Worm (Caenorhabditis elegans) whole organism, L2 larva: ENCODE measurements around the gene gad-1.

ENCODE experiments used
- C34F6.9 ChIP-seq: fragments of 150-350 bp; optimal IDR thresholded peaks from 2 replicates; lab custom pipeline; 2014; ENCODE audit warnings: missing biosample characterization, missing genetic modification characterization
- F13H6.1 ChIP-seq: sonication (generic microtip); optimal IDR thresholded peaks from 2 replicates; lab custom pipeline; 2016; ENCODE audit warnings: missing genetic modification characterization, missing compliant biosample characterization
- R02D3.7 ChIP-seq: fragments of 150-350 bp; optimal IDR thresholded peaks from 2 replicates; lab custom pipeline; 2014; ENCODE audit warnings: missing biosample characterization, missing genetic modification characterization
- Y55F3AM.14 ChIP-seq: fragments of 200-800 bp; sonication (Bioruptor generic); optimal IDR thresholded peaks from 2 replicates; lab custom pipeline; 2018; ENCODE audit warnings: mild to moderate bottlenecking, missing genetic modification characterization, missing compliant biosample characterization
- aly-2 ChIP-seq: fragments of 150-350 bp; optimal IDR thresholded peaks from 2 replicates; lab custom pipeline; 2014; ENCODE audit warnings: missing biosample characterization, missing genetic modification characterization
- blmp-1 ChIP-seq: sonication (generic microtip); optimal IDR thresholded peaks from 2 replicates; lab custom pipeline; 2017; ENCODE audit warnings: missing genetic modification characterization, mild to moderate bottlenecking, missing compliant biosample characterization, antibody characterized with exemption, moderate library complexity; ENCODE audit not compliant: insufficient read depth
- crh-2 ChIP-seq: sonication (generic microtip); optimal IDR thresholded peaks from 2 replicates; lab custom pipeline; 2017; ENCODE audit warnings: missing biosample characterization, missing genetic modification characterization
- egl-27 ChIP-seq: sonication (generic microtip); optimal IDR thresholded peaks from 3 replicates; lab custom pipeline; 2017; ENCODE audit warnings: missing biosample characterization, missing genetic modification reagents, missing genetic modification characterization
- elt-1 ChIP-seq: fragments of 150-350 bp; optimal IDR thresholded peaks from 2 replicates; lab custom pipeline; 2014; ENCODE audit warnings: missing biosample characterization, missing genetic modification characterization
- elt-3 ChIP-seq: sonication (generic microtip); optimal IDR thresholded peaks from 2 replicates; lab custom pipeline; 2017; ENCODE audit warnings: missing biosample characterization, missing genetic modification characterization
- fos-1 ChIP-seq: fragments of 150-350 bp; optimal IDR thresholded peaks from 2 replicates; lab custom pipeline; 2014; ENCODE audit warnings: missing biosample characterization, missing genetic modification characterization
- gmeb-1 ChIP-seq: fragments of 150-350 bp; optimal IDR thresholded peaks from 2 replicates; lab custom pipeline; 2014; ENCODE audit warnings: missing biosample characterization, missing genetic modification characterization
- lin-11 ChIP-seq: fragments of 150-350 bp; sonication (generic microtip); optimal IDR thresholded peaks from 2 replicates; lab custom pipeline; 2014; ENCODE audit warnings: missing biosample characterization, missing genetic modification characterization, inconsistent platforms, mixed read lengths
- lin-13 ChIP-seq: fragments of 150-350 bp; optimal IDR thresholded peaks from 2 replicates; lab custom pipeline; 2014; ENCODE audit warnings: missing biosample characterization, missing genetic modification reagents, missing genetic modification characterization
- lsy-2 ChIP-seq, 2 experiments: fragments of 150-350 bp in 1 of 2; sonication (generic microtip) in 1 of 2; optimal IDR thresholded peaks; 2 replicates each; lab custom pipeline; 2014 to 2017; ENCODE audit warnings: missing biosample characterization in 2 of 2, missing genetic modification characterization in 2 of 2
- mbf-1 ChIP-seq: sonication (generic microtip); optimal IDR thresholded peaks from 2 replicates; lab custom pipeline; 2017; ENCODE audit warnings: missing biosample characterization, missing genetic modification characterization
- mdl-1 ChIP-seq, 2 experiments: fragments of 150-350 bp in 1 of 2; sonication (generic microtip) in 1 of 2; optimal IDR thresholded peaks; 2 replicates each; lab custom pipeline; 2017; ENCODE audit warnings: missing biosample characterization in 2 of 2, missing genetic modification characterization in 2 of 2
- nhr-10 ChIP-seq: sonication (generic microtip); optimal IDR thresholded peaks from 2 replicates; lab custom pipeline; 2017; ENCODE audit warnings: missing biosample characterization, missing genetic modification characterization
- nhr-11 ChIP-seq: fragments of 150-350 bp; optimal IDR thresholded peaks from 2 replicates; lab custom pipeline; 2014; ENCODE audit warnings: missing biosample characterization, missing genetic modification characterization
- nhr-12 ChIP-seq: fragments of 150-350 bp; optimal IDR thresholded peaks from 2 replicates; lab custom pipeline; 2014; ENCODE audit warnings: missing biosample characterization, missing genetic modification characterization
- nhr-129 ChIP-seq: fragments of 150-350 bp; optimal IDR thresholded peaks from 2 replicates; lab custom pipeline; 2014; ENCODE audit warnings: missing biosample characterization, missing genetic modification characterization
- nhr-21 ChIP-seq: fragments of 150-350 bp; optimal IDR thresholded peaks from 2 replicates; lab custom pipeline; 2014; ENCODE audit warnings: missing biosample characterization, missing genetic modification characterization
- nhr-23 ChIP-seq: fragments of 150-350 bp; optimal IDR thresholded peaks from 2 replicates; lab custom pipeline; 2014; ENCODE audit warnings: missing biosample characterization, missing genetic modification reagents, missing genetic modification characterization
- nhr-25 ChIP-seq: fragments of 150-350 bp; sonication (generic microtip); optimal IDR thresholded peaks from 3 replicates; lab custom pipeline; 2014; ENCODE audit warnings: missing biosample characterization, missing genetic modification characterization
- nhr-77 ChIP-seq: fragments of 150-350 bp; optimal IDR thresholded peaks from 2 replicates; lab custom pipeline; 2014; ENCODE audit warnings: missing biosample characterization, missing genetic modification characterization
- sem-4 ChIP-seq: fragments of 150-350 bp; optimal IDR thresholded peaks from 2 replicates; lab custom pipeline; 2014; ENCODE audit warnings: missing biosample characterization, missing genetic modification reagents, missing genetic modification characterization
- skn-1 ChIP-seq: sonication (generic microtip); optimal IDR thresholded peaks from 2 replicates; lab custom pipeline; 2017; ENCODE audit warnings: missing biosample characterization, missing genetic modification characterization
- sma-9 ChIP-seq, 2 experiments: fragments of 150-350 bp in 1 of 2; sonication (generic microtip) in 1 of 2; optimal IDR thresholded peaks; 2 replicates each; lab custom pipeline; 2014 to 2016; ENCODE audit warnings: missing genetic modification characterization in 2 of 2, mild to moderate bottlenecking in 1 of 2, missing biosample characterization in 1 of 2, missing compliant biosample characterization in 1 of 2, missing genetic modification reagents in 1 of 2, moderate library complexity in 1 of 2
- snpc-4 ChIP-seq: fragments of 150-350 bp; optimal IDR thresholded peaks from 2 replicates; lab custom pipeline; 2014; ENCODE audit warnings: missing biosample characterization, missing genetic modification characterization
- unc-39 ChIP-seq: fragments of 150-350 bp; optimal IDR thresholded peaks from 2 replicates; lab custom pipeline; 2014; ENCODE audit warnings: missing biosample characterization, missing genetic modification characterization
- unc-55 ChIP-seq: fragments of 150-350 bp; sonication (generic microtip); optimal IDR thresholded peaks from 3 replicates; lab custom pipeline; 2014; ENCODE audit warnings: missing biosample characterization, missing genetic modification reagents, missing genetic modification characterization
- unc-62 ChIP-seq: fragments of 150-350 bp; optimal IDR thresholded peaks from 2 replicates; lab custom pipeline; 2014; ENCODE audit warnings: missing biosample characterization, missing genetic modification reagents, missing genetic modification characterization
- zag-1 ChIP-seq: fragments of 150-350 bp; optimal IDR thresholded peaks from 2 replicates; lab custom pipeline; 2014; ENCODE audit warnings: missing biosample characterization, missing genetic modification characterization
- ztf-11 ChIP-seq: sonication (generic microtip); optimal IDR thresholded peaks from 2 replicates; lab custom pipeline; 2017; ENCODE audit warnings: missing biosample characterization, missing genetic modification characterization
- ztf-4 ChIP-seq: fragments of 150-350 bp; optimal IDR thresholded peaks from 2 replicates; lab custom pipeline; 2014; ENCODE audit warnings: missing biosample characterization, missing genetic modification characterization

gad-1 gene

ce11 chrV:6398922-6399321 is 34.4 kb downstream of the gad-1 start:
- TF ChIP-seq Y55F3AM.14 (GFP tag; lab: Kevin White, UChicago) (no peak), nhr-25 (tag; lab: Kevin White, UChicago) (no peak), mbf-1 (tag; lab: Kevin White, UChicago) (no peak), unc-39 (no peak), nhr-77 (tag; lab: Kevin White, UChicago) (no peak), nhr-23 (tag; lab: Kevin White, UChicago) (no peak), mdl-1 (tag; optimal IDR thresholded peaks at IDR 0.05; lab: Kevin White, UChicago) (no peak), elt-1 (tag; lab: Kevin White, UChicago) (no peak), unc-62 (GFP tag; lab: Kevin White, UChicago) (no peak), fos-1 (tag; lab: Kevin White, UChicago) (peak; percentile 67), snpc-4 (no peak), nhr-10 (tag; lab: Kevin White, UChicago) (no peak), crh-2 (tag; lab: Kevin White, UChicago) (peak; percentile 3), sma-9 (GFP tag; optimal IDR thresholded peaks at IDR 0.05; lab: Kevin White, UChicago) (peak; percentile 50), sma-9 (tag; optimal IDR thresholded peaks at IDR 0.05; lab: Kevin White, UChicago) (no peak), ztf-11 (no peak), R02D3.7 (no peak), nhr-21 (no peak), aly-2 (tag; lab: Kevin White, UChicago) (no peak), F13H6.1 (tag; lab: Kevin White, UChicago) (no peak), lsy-2 (tag; optimal IDR thresholded peaks at IDR 0.05; lab: Kevin White, UChicago) (no peak), nhr-11 (tag; lab: Kevin White, UChicago) (no peak), gmeb-1 (no peak), elt-3 (no peak), nhr-129 (no peak), ztf-4 (tag; lab: Kevin White, UChicago) (no peak)
- TF ChIP-seq, all 48 proteins: peak for 3

DNA sequence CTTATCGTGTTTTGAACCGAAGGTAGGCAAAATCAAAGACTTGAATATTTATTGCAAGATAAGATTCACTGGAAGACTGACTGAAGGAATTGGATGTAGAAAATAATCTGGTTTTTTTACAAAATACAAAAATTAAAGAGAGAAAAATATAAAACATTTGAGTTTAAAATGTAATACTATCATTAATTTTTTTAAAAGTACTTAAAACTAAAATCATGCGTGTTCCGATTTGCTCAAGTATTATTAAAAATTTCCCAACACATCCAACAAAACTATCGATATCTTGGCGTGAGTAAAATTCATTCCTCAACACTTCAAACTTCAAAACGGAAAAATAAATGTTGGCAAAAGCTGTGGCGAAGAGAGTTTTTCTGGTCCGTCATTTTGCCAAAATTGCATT is 43.1 kb downstream of the gad-1 start, which contains the start of gene F57F4.1:
Gene F57F4.1 (plus strand): TSS at position 301 of the 400 bp plus-strand sequence.
- TF ChIP-seq blmp-1 (tag; lab: Kevin White, UChicago) (no peak), unc-62 (GFP tag; lab: Kevin White, UChicago) (no peak), gmeb-1 (no peak), ztf-11 (no peak), lin-13 (GFP tag; lab: Kevin White, UChicago) (no peak), nhr-10 (tag; lab: Kevin White, UChicago) (no peak), Y55F3AM.14 (GFP tag; lab: Kevin White, UChicago) (no peak), skn-1 (tag; lab: Kevin White, UChicago) (no peak), crh-2 (tag; lab: Kevin White, UChicago) (no peak), zag-1 (no peak)

DNA sequence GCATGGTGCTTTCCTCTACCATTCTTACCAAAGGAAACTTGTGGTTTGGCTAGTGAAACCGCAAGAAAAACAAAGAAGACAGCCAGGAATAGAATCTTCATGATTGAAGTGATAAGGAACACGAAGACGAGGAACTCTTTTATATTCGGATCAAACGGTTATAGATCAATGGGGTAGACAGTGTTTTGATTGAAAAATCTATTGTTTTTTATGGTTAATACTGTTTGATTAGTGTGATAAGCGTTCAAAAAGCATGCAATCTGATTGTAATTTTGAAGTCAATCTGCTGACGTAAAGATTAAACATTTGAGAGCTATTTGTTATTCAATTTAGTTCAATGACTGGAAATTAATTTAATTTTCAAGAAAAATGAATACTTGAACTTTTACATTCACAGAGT is 43.7 kb downstream of the gad-1 start, which contains the start of gene F57F4.2:
Gene F57F4.2 (minus strand): TSS at position 101 of the 400 bp plus-strand sequence.
- TF ChIP-seq R02D3.7 (no peak), sem-4 (tag; lab: Kevin White, UChicago) (no peak), nhr-23 (tag; lab: Kevin White, UChicago) (no peak), nhr-12 (tag; lab: Kevin White, UChicago) (no peak), lin-11 (tag; lab: Kevin White, UChicago) (no peak), unc-62 (GFP tag; lab: Kevin White, UChicago) (no peak), blmp-1 (tag; lab: Kevin White, UChicago) (no peak), mbf-1 (tag; lab: Kevin White, UChicago) (no peak), fos-1 (tag; lab: Kevin White, UChicago) (no peak), lsy-2 (tag; optimal IDR thresholded peaks at IDR 0.05; lab: Kevin White, UChicago) (no peak), gmeb-1 (no peak), unc-55 (no peak), F13H6.1 (tag; lab: Kevin White, UChicago) (no peak), sma-9 (GFP tag; optimal IDR thresholded peaks at IDR 0.05; lab: Kevin White, UChicago) (no peak), sma-9 (tag; optimal IDR thresholded peaks at IDR 0.05; lab: Kevin White, UChicago) (no peak), egl-27 (tag; lab: Kevin White, UChicago) (no peak), C34F6.9 (tag; lab: Kevin White, UChicago) (no peak), snpc-4 (no peak), crh-2 (tag; lab: Kevin White, UChicago) (no peak), mdl-1 (tag; optimal IDR thresholded peaks at IDR 0.05; lab: Kevin White, UChicago) (no peak)
- TF ChIP-seq, all 48 proteins: peak for 0
